Worm (Caenorhabditis elegans) whole organism, early embryonic: Measurements from ENCODE around the gene arrd-15.
A peak's percentile ranks its signal among the peaks of the same experiment; 100 is the strongest.

Source experiments
- B0310.2 ChIP-seq: sonication (generic microtip); optimal IDR thresholded peaks from 2 replicates; lab custom pipeline; 2016; ENCODE audit warnings: mild to moderate bottlenecking, missing genetic modification characterization, missing compliant biosample characterization
- F13C5.2 ChIP-seq: sonication (generic microtip); optimal IDR thresholded peaks from 2 replicates; lab custom pipeline; 2017; ENCODE audit warnings: mild to moderate bottlenecking, missing genetic modification characterization, inconsistent platforms, missing compliant biosample characterization
- aly-1 ChIP-seq: sonication (generic microtip); optimal IDR thresholded peaks from 2 replicates; lab custom pipeline; 2016; ENCODE audit warnings: missing genetic modification characterization, missing compliant biosample characterization
- ama-1 ChIP-seq: fragments of 150-350 bp; optimal IDR thresholded peaks from 2 replicates; lab custom pipeline; 2014
- ceh-13 ChIP-seq: fragments of 200-800 bp; sonication (Bioruptor generic); optimal IDR thresholded peaks from 2 replicates; lab custom pipeline; 2018; ENCODE audit warnings: mild to moderate bottlenecking, missing genetic modification characterization, missing compliant biosample characterization
- ceh-36 ChIP-seq: sonication (generic microtip); optimal IDR thresholded peaks from 2 replicates; lab custom pipeline; 2016; ENCODE audit warnings: missing genetic modification characterization, inconsistent platforms, missing compliant biosample characterization
- ets-7 ChIP-seq: sonication (generic microtip); optimal IDR thresholded peaks from 2 replicates; lab custom pipeline; 2016; ENCODE audit warnings: missing genotype, missing genetic modification characterization, missing compliant biosample characterization
- flt-1 ChIP-seq: fragments of 200-800 bp; sonication (Bioruptor generic); IDR thresholded peaks from 2 replicates; pipeline ENCODE4 v1.3.6; 2022; ENCODE audit warnings: missing genetic modification characterization, missing compliant biosample characterization
- hmbx-1 ChIP-seq: sonication (generic microtip); optimal IDR thresholded peaks from 2 replicates; lab custom pipeline; 2016; ENCODE audit warnings: mild to moderate bottlenecking, missing genetic modification characterization, missing compliant biosample characterization
- hmg-4 ChIP-seq: fragments of 200-800 bp; sonication (Bioruptor generic); optimal IDR thresholded peaks from 2 replicates; lab custom pipeline; 2018; ENCODE audit warnings: mild to moderate bottlenecking, missing genetic modification characterization, missing compliant biosample characterization
- hnd-1 ChIP-seq: sonication (generic microtip); optimal IDR thresholded peaks from 2 replicates; lab custom pipeline; 2016; ENCODE audit warnings: missing genetic modification characterization, missing compliant biosample characterization
- pes-1 ChIP-seq: fragments of 200-800 bp; sonication (Bioruptor generic); IDR thresholded peaks from 2 replicates; pipeline ENCODE4 v1.3.6; 2022; ENCODE audit warnings: missing genetic modification reagents, missing genetic modification characterization, missing compliant biosample characterization
- scrt-1 ChIP-seq: fragments of 200-800 bp; sonication (Bioruptor generic); IDR thresholded peaks from 2 replicates; pipeline ENCODE4 v1.3.6; 2022; ENCODE audit warnings: missing genetic modification characterization, missing compliant biosample characterization
- sea-1 ChIP-seq: fragments of 200-800 bp; sonication (Bioruptor generic); conservative IDR thresholded peaks from 2 replicates; pipeline ENCODE4 v1.3.6; 2022; ENCODE audit warnings: missing genetic modification characterization, missing compliant biosample characterization
- tbx-11 ChIP-seq: fragments of 200-800 bp; sonication (Bioruptor generic); IDR thresholded peaks from 2 replicates; pipeline ENCODE4 v1.3.6; 2022; ENCODE audit warnings: missing genetic modification characterization, missing compliant biosample characterization
- tbx-37 ChIP-seq: fragments of 200-800 bp; sonication (Bioruptor generic); conservative IDR thresholded peaks from 2 replicates; pipeline ENCODE4 v1.3.6; 2022; ENCODE audit warnings: missing genetic modification reagents, missing genetic modification characterization, missing compliant biosample characterization
- tra-4 ChIP-seq: sonication (generic microtip); optimal IDR thresholded peaks from 2 replicates; lab custom pipeline; 2017; ENCODE audit warnings: missing genetic modification characterization, missing compliant biosample characterization

The arrd-15 gene

ce11 chrIII:8962475-8962874, 32.7 kb downstream of the arrd-15 start:
- TF ChIP-seq aly-1 (tag; lab: Kevin White, UChicago) (no peak), sea-1 (no peak), ets-7 (tag; lab: Kevin White, UChicago) (no peak), B0310.2 (no peak)

DNA sequence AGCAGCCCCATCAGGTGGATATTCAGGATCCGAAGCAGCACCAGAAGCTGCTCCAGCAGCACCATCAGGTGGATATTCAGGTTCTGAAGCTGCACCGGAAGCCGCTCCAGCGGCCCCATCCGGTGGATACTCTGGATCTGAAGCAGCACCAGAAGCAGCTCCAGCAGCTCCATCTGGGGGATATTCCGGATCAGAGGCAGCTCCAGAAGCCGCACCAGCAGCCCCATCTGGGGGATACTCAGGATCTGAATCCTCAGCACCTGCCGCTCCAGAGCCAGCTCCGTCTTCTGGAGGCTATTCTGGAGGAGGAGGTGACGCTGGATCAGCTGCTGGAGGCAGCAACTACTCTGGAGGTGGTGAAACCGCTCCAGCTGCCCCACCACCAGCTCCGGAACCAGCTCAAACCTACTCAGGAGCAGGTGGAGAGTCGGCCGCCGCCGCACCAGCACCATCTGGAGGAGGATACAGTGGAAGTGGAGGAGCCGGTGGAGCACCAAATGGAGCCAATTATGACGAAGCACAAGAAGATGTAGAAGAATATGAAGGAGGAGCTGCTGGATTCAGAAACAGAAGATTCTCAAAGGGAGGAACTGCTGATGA, 35.0 kb downstream of the arrd-15 start:
- TF ChIP-seq aly-1 (tag; lab: Kevin White, UChicago) = peak; percentile 16
- no peak for TF ChIP-seq sea-1
- no peak for TF ChIP-seq hmbx-1 (tag; lab: Kevin White, UChicago)
- TF ChIP-seq pes-1 (GFP tag; lab: Robert Waterston, UW) = no peak
- TF ChIP-seq hnd-1 (tag; lab: Kevin White, UChicago) = no peak
- no peak for TF ChIP-seq scrt-1

DNA sequence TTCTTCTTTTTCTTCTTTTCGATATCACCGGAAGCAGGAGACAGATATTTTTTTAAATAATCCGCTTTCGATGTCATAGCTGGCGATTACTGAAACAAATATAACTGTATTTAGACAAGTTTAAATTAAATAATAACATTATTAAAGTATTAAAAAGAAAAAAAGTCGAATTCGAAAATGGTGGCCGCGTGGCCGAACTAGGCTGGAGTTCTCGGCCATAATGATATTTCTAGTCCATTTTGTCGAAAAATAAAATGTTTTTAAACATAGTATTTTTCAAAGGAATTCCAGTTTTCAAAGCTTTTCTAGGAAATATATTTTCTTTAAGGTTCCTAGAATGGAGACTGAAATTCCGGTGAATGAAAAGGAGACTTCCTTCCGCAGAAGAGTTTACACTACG, 37.8 kb downstream of the arrd-15 start, which contains the start of the genes bud-13 and rpap-2:
Gene bud-13, minus strand, starts transcription at position 89 of the 400 bp plus-strand sequence.
Gene rpap-2, plus strand, starts transcription at position 329 of the 400 bp plus-strand sequence.
- peak; percentile 53; the same call in 1 of the 2 replicates for TF ChIP-seq tbx-37 (GFP tag; lab: Robert Waterston, UW)
- no peak for TF ChIP-seq flt-1 (GFP tag; lab: Robert Waterston, UW)

DNA sequence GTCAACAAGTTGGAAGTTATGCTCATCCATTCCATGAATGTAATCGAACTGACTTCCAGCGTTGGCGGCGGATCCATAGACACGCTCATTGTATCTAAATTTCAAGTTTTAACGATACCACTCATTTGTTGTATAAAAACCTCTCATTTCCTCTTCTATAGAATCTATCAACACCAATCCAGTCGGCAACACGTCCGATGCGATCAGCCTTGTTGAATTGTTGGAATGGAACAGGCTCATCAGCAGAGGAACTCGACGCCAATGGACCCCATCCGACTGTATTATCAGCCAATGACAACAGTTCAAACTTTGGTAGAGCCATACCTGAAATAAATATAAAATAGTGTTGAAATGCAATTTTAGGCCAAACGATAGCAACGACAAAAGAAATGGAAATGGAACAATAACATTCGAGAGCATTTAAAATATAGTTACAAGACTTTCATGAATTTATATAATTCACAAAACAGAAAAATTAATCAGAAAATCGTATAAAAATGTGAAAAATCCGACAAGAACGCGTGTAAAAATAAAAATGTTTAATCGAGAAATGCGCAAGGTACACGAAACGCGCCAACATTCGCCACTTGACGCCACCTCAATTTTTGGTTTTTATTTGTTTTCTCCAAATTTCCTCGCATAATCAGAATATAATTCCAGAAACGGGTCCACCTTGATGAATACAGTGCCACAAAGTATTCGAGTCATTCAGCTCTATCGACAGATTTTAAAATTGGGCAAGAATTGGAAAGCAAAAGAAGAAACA, 41.6 kb downstream of the arrd-15 start, which contains the start of the genes eif-3.D and R08D7.4:
Gene eif-3.D, minus strand, starts transcription at position 324 of the 766 bp plus-strand sequence.
Gene R08D7.4, plus strand, starts transcription at position 638 of the 766 bp plus-strand sequence.
- TF ChIP-seq flt-1 (GFP tag; lab: Robert Waterston, UW) (0 out of 2 replicates have a peak, but pooled peaks have one; percentile 31), tbx-37 (GFP tag; lab: Robert Waterston, UW) (peak; percentile 61), ceh-36 (tag; lab: Kevin White, UChicago) (peak; percentile 17), ets-7 (tag; lab: Kevin White, UChicago) (peak; percentile 13), sea-1 (no peak), hnd-1 (tag; lab: Kevin White, UChicago) (peak; percentile 17), pes-1 (GFP tag; lab: Robert Waterston, UW) (peak; percentile 70), hmg-4 (no peak), F13C5.2 (peak; percentile 84)

- TF ChIP-seq tbx-11 (no peak), tbx-37 (GFP tag; lab: Robert Waterston, UW) (no peak), hnd-1 (tag; lab: Kevin White, UChicago) (no peak), scrt-1 (no peak), aly-1 (tag; lab: Kevin White, UChicago) (no peak), ets-7 (tag; lab: Kevin White, UChicago) (no peak), B0310.2 (no peak), F13C5.2 (no peak), ama-1 (lab: Kevin White, UChicago) (no peak), tra-4 (tag; lab: Kevin White, UChicago) (no peak), hmbx-1 (tag; lab: Kevin White, UChicago) (no peak), ceh-36 (tag; lab: Kevin White, UChicago) (no peak), flt-1 (GFP tag; lab: Robert Waterston, UW) (no peak), hmg-4 (no peak), pes-1 (GFP tag; lab: Robert Waterston, UW) (no peak), sea-1 (no peak), ceh-13 (GFP tag; lab: Kevin White, UChicago) (no peak)
Measured at ce11 chrIII:8973163-8973562, 43.3 kb downstream of the arrd-15 start.

ce11 chrIII:8973826-8974225, 44.0 kb downstream of the arrd-15 start, which contains the start of gene R08D7.5:
TSS of gene R08D7.5 (plus strand) at chrIII:8974126.
- TF ChIP-seq flt-1 (GFP tag; lab: Robert Waterston, UW) (no peak), ceh-13 (GFP tag; lab: Kevin White, UChicago) (no peak), ets-7 (tag; lab: Kevin White, UChicago) (no peak), pes-1 (GFP tag; lab: Robert Waterston, UW) (no peak), B0310.2 (no peak)

DNA sequence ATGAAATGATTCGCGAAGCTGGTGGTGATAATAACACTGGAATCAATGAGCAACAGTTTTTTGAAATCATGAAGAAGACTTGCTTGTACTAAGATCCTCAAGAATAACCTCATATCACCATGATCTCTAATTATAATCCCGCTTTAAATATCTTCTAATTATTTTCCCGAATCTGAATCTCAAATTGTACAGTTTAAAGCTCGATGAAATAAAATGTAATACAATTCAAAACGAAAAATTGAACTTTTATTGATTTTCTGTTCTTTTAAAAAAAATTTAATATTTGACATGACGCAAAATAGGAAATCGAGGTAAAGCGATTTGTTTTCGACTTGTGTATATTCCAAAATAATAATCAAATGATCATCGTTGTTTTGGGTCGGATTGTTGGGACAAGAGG, 45.0 kb downstream of the arrd-15 start:
- no peak for TF ChIP-seq ceh-36 (tag; lab: Kevin White, UChicago)
- TF ChIP-seq tbx-11 = no peak
- TF ChIP-seq sea-1 = no peak
- no peak for TF ChIP-seq aly-1 (tag; lab: Kevin White, UChicago)
- TF ChIP-seq ama-1 (lab: Kevin White, UChicago) = no peak
- TF ChIP-seq hmbx-1 (tag; lab: Kevin White, UChicago) = no peak
- TF ChIP-seq ets-7 (tag; lab: Kevin White, UChicago) = no peak
- no peak for TF ChIP-seq F13C5.2
- TF ChIP-seq tra-4 (tag; lab: Kevin White, UChicago) = no peak
- TF ChIP-seq hnd-1 (tag; lab: Kevin White, UChicago) = no peak
